Worm (Caenorhabditis elegans) whole organism, midembryonic: ENCODE results near the gene D1086.21.

Source experiments
- flt-1 ChIP-seq: fragments of 200-800 bp; sonication (Bioruptor generic); IDR thresholded peaks from 2 replicates; pipeline ENCODE4 v1.3.6; 2022; ENCODE audit warnings: missing genetic modification characterization, missing compliant biosample characterization
- med-1 ChIP-seq: sonication (generic microtip); optimal IDR thresholded peaks from 2 replicates; lab custom pipeline; 2017; ENCODE audit warnings: missing genetic modification characterization, mild to moderate bottlenecking, missing compliant biosample characterization, antibody characterized with exemption, missing genetic modification reagents; ENCODE audit not compliant: insufficient read depth
- tab-1 ChIP-seq: fragments of 200-800 bp; sonication (Bioruptor generic); IDR thresholded peaks from 2 replicates; pipeline ENCODE4 v1.3.6; 2022; ENCODE audit warnings: missing genetic modification characterization, missing compliant biosample characterization
- ztf-23 ChIP-seq: fragments of 200-800 bp; sonication (Bioruptor generic); IDR thresholded peaks from 2 replicates; pipeline ENCODE4 v1.3.6; 2022; ENCODE audit warnings: missing genetic modification reagents, missing genetic modification characterization, missing compliant biosample characterization
- ztf-29 ChIP-seq: fragments of 200-800 bp; sonication (Bioruptor generic); IDR thresholded peaks from 2 replicates; pipeline ENCODE4 v1.3.6; 2022; ENCODE audit warnings: missing genetic modification reagents, missing genetic modification characterization, missing compliant biosample characterization

DNA sequence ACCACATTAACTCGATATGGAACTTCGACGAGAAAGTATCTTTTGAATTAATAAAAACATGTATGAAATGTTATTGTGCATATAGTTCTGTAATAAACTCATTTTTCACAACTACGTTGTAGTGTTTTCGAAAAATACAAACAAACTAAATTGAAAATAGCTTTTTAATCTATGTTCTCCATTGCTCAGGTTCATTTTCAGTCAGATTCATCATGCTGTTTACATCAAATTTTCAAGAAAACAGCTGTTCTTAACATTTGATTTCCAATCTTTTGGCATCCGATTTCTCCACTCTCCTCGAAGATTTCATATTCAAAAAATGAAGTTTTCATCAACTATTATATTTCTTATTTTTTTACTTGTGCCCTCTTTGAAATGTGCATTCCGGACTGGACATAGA is 45.5 kb downstream of the D1086.21 start, which contains the start of gene H39E23.2:
- TF ChIP-seq tab-1 (GFP tag; lab: Robert Waterston, UW) (no peak), flt-1 (GFP tag; lab: Robert Waterston, UW) (no peak), ztf-23 (GFP tag; lab: Robert Waterston, UW) (no peak), med-1 (GFP tag; lab: Kevin White, UChicago) (no peak), ztf-29 (GFP tag; lab: Robert Waterston, UW) (no peak)
